Fruit fly (Drosophila melanogaster) whole organism, embryonic: ENCODE results near the gene pr.

Experiments used
- Bgb ChIP-seq: fragments of 200-800 bp; sonication (Bioruptor generic); IDR thresholded peaks from 2 replicates; pipeline ENCODE4 v1.3.6; 2022; ENCODE audit warnings: missing biosample characterization, missing genetic modification characterization; ENCODE audit not compliant: partially characterized antibody
- CG10274 ChIP-seq: fragments of 200-800 bp; sonication (Bioruptor generic); optimal IDR thresholded peaks from 3 replicates; lab custom pipeline; 2017; ENCODE audit warnings: missing biosample characterization, mild to moderate bottlenecking, missing genetic modification characterization
- CG11504 ChIP-seq: fragments of 200-800 bp; sonication (Bioruptor generic); optimal IDR thresholded peaks from 3 replicates; lab custom pipeline; 2019; ENCODE audit warnings: missing biosample characterization, mild to moderate bottlenecking, missing genetic modification characterization, moderate library complexity
- CG12104 ChIP-seq: fragments of 200-800 bp; sonication (Bioruptor generic); optimal IDR thresholded peaks from 3 replicates; lab custom pipeline; 2016; ENCODE audit warnings: missing biosample characterization, missing genetic modification characterization
- CG12299 ChIP-seq: fragments of 200-800 bp; sonication (Bioruptor generic); optimal IDR thresholded peaks from 2 replicates; lab custom pipeline; 2018; ENCODE audit warnings: missing biosample characterization, mild to moderate bottlenecking, missing genetic modification characterization
- CG13296 ChIP-seq: fragments of 200-800 bp; sonication (Bioruptor generic); optimal IDR thresholded peaks from 3 replicates; lab custom pipeline; 2018; ENCODE audit warnings: missing biosample characterization, mild to moderate bottlenecking, missing genetic modification characterization
- CG13424 ChIP-seq: fragments of 200-800 bp; sonication (Bioruptor generic); optimal IDR thresholded peaks from 2 replicates; lab custom pipeline; 2019; ENCODE audit warnings: missing biosample characterization, mild to moderate bottlenecking, missing genetic modification characterization, moderate library complexity
- CG15601 ChIP-seq: fragments of 200-800 bp; sonication (Bioruptor generic); optimal IDR thresholded peaks from 3 replicates; lab custom pipeline; 2019; ENCODE audit warnings: missing biosample characterization, mild to moderate bottlenecking, missing genetic modification characterization, moderate library complexity
- CG16813 ChIP-seq: fragments of 200-800 bp; sonication (Bioruptor generic); IDR thresholded peaks from 3 replicates; pipeline ENCODE4 v1.3.6; 2022; ENCODE audit warnings: missing biosample characterization, missing genetic modification characterization; ENCODE audit not compliant: partially characterized antibody
- CG17359 ChIP-seq: fragments of 200-800 bp; sonication (Bioruptor generic); optimal IDR thresholded peaks from 3 replicates; lab custom pipeline; 2018; ENCODE audit warnings: missing biosample characterization, mild to moderate bottlenecking, missing genetic modification characterization, moderate library complexity
- CG2129 ChIP-seq: fragments of 200-800 bp; sonication (Bioruptor generic); IDR thresholded peaks from 2 replicates; pipeline ENCODE4 v1.3.6; 2022; ENCODE audit warnings: missing biosample characterization, missing genetic modification characterization; ENCODE audit not compliant: partially characterized antibody
- CG3163 ChIP-seq: fragments of 200-800 bp; sonication (Bioruptor generic); optimal IDR thresholded peaks from 3 replicates; lab custom pipeline; 2016; ENCODE audit warnings: missing biosample characterization, missing genetic modification characterization
- CG34376 ChIP-seq: fragments of 200-800 bp; sonication (Bioruptor generic); optimal IDR thresholded peaks from 2 replicates; lab custom pipeline; 2018; ENCODE audit warnings: missing biosample characterization, mild to moderate bottlenecking, missing genetic modification characterization
- CG3726 ChIP-seq: fragments of 200-800 bp; sonication (Bioruptor generic); IDR thresholded peaks from 3 replicates; pipeline ENCODE4, ENCODE4 v1.3.6; 2022; ENCODE audit warnings: missing biosample characterization, missing genetic modification characterization
- CG3847 ChIP-seq: fragments of 200-800 bp; sonication (Bioruptor generic); IDR thresholded peaks from 2 replicates; pipeline ENCODE4 v1.3.6; 2022; ENCODE audit warnings: missing biosample characterization, missing genetic modification characterization
- CG5180 ChIP-seq: fragments of 200-800 bp; sonication (Bioruptor generic); optimal IDR thresholded peaks from 3 replicates; lab custom pipeline; 2017; ENCODE audit warnings: missing biosample characterization, missing genetic modification characterization, mild to moderate bottlenecking, moderate library complexity, missing genetic modification reagents
- CG6854 ChIP-seq: fragments of 200-800 bp; sonication (Bioruptor generic); optimal IDR thresholded peaks from 3 replicates; lab custom pipeline; 2017; ENCODE audit warnings: missing biosample characterization, mild to moderate bottlenecking, missing genetic modification characterization
- Camta ChIP-seq: fragments of 200-800 bp; sonication (Bioruptor generic); optimal IDR thresholded peaks from 2 replicates; lab custom pipeline; 2016; ENCODE audit warnings: missing biosample characterization, missing genetic modification characterization
- D19B ChIP-seq: fragments of 200-800 bp; sonication (Bioruptor generic); optimal IDR thresholded peaks from 2 replicates; lab custom pipeline; 2017; ENCODE audit warnings: missing biosample characterization, mild to moderate bottlenecking, missing genetic modification characterization
- Dll ChIP-seq: fragments of 200-800 bp; sonication (Bioruptor generic); IDR thresholded peaks from 4 replicates; pipeline ENCODE4 v1.3.6; 2022; ENCODE audit warnings: missing biosample characterization, missing genetic modification characterization; ENCODE audit not compliant: partially characterized antibody
- E2f2 ChIP-seq: fragments of 200-800 bp; sonication (Bioruptor generic); IDR thresholded peaks from 2 replicates; pipeline ENCODE4 v1.3.6; 2022; ENCODE audit warnings: missing biosample characterization, missing genetic modification characterization
- Ets65A ChIP-seq: fragments of 200-800 bp; sonication (Bioruptor generic); peaks from one replicate; lab custom pipeline; 2016; ENCODE audit warnings: missing biosample characterization, missing genetic modification characterization
- HHEX ChIP-seq: fragments of 200-800 bp; sonication (Bioruptor generic); optimal IDR thresholded peaks from 3 replicates; lab custom pipeline; 2017; ENCODE audit warnings: missing biosample characterization, mild to moderate bottlenecking, missing genetic modification characterization, missing genetic modification reagents
- HLH3B ChIP-seq: fragments of 200-800 bp; sonication (Bioruptor generic); IDR thresholded peaks from 2 replicates; pipeline ENCODE4 v1.3.6; 2022; ENCODE audit warnings: missing biosample characterization, missing genetic modification characterization
- HLH54F ChIP-seq: fragments of 200-800 bp; sonication (Bioruptor generic); optimal IDR thresholded peaks from 3 replicates; lab custom pipeline; 2016; ENCODE audit warnings: missing biosample characterization, missing genetic modification characterization
- Hr51 ChIP-seq, 2 experiments: fragments of 200-800 bp; sonication (Bioruptor generic); optimal IDR thresholded peaks; 2 replicates in 1 of 2; 3 replicates in 1 of 2; lab custom pipeline; 2016 to 2018; ENCODE audit warnings: missing biosample characterization in 2 of 2, missing genetic modification characterization in 2 of 2, mild to moderate bottlenecking in 1 of 2, moderate library complexity in 1 of 2
- Sin3A ChIP-seq: fragments of >200 bp; optimal IDR thresholded peaks from 2 replicates; lab custom pipeline; 2018
- amos ChIP-seq: fragments of 200-800 bp; sonication (Bioruptor generic); IDR thresholded peaks from 2 replicates; pipeline ENCODE4 v1.3.6; 2022; ENCODE audit warnings: missing biosample characterization, missing genetic modification characterization; ENCODE audit not compliant: partially characterized antibody
- cg ChIP-seq: fragments of 200-800 bp; sonication (Bioruptor generic); optimal IDR thresholded peaks from 3 replicates; lab custom pipeline; 2019; ENCODE audit warnings: missing biosample characterization, mild to moderate bottlenecking, missing genetic modification characterization, moderate library complexity
- chm ChIP-seq: fragments of 200-800 bp; sonication (Bioruptor generic); IDR thresholded peaks from 2 replicates; pipeline ENCODE4 v1.3.6; 2022; ENCODE audit warnings: missing biosample characterization, missing genetic modification characterization
- crc ChIP-seq: fragments of 200-800 bp; sonication (Bioruptor generic); optimal IDR thresholded peaks from 2 replicates; lab custom pipeline; 2016; ENCODE audit warnings: missing biosample characterization, missing genetic modification characterization
- dmrt99B ChIP-seq: fragments of 200-800 bp; sonication (Bioruptor generic); optimal IDR thresholded peaks from 2 replicates; lab custom pipeline; 2018; ENCODE audit warnings: missing biosample characterization, mild to moderate bottlenecking, missing genetic modification characterization, moderate library complexity
- ems ChIP-seq: fragments of 200-800 bp; sonication (Bioruptor generic); optimal IDR thresholded peaks from 3 replicates; lab custom pipeline; 2016; ENCODE audit warnings: missing biosample characterization, missing genetic modification characterization
- eve ChIP-seq, 2 experiments: fragments of >200 bp; optimal IDR thresholded peaks; 2 replicates each; lab custom pipeline; 2017; ENCODE audit warnings: missing biosample characterization in 2 of 2, missing genetic modification characterization in 2 of 2
- exex ChIP-seq: fragments of 200-800 bp; sonication (Bioruptor generic); optimal IDR thresholded peaks from 4 replicates; lab custom pipeline; 2018; ENCODE audit warnings: missing biosample characterization, mild to moderate bottlenecking, missing genetic modification characterization, moderate library complexity
- ind ChIP-seq: fragments of 200-800 bp; sonication (Bioruptor generic); optimal IDR thresholded peaks from 3 replicates; lab custom pipeline; 2016; ENCODE audit warnings: missing biosample characterization, missing genetic modification characterization
- lov ChIP-seq, 2 experiments: fragments of 200-800 bp in 1 of 2; fragments of >200 bp in 1 of 2; sonication (Bioruptor generic) in 1 of 2; IDR thresholded peaks in 1 of 2; optimal IDR thresholded peaks in 1 of 2; 2 replicates in 1 of 2; 3 replicates in 1 of 2; pipeline versions ENCODE4 v1.3.6 to Lab custom; 2017 to 2022; ENCODE audit warnings: missing biosample characterization in 1 of 2, missing genetic modification characterization in 1 of 2
- onecut ChIP-seq: fragments of 200-800 bp; sonication (Bioruptor generic); IDR thresholded peaks from 2 replicates; pipeline ENCODE4 v1.3.6; 2022; ENCODE audit warnings: missing biosample characterization, missing genetic modification characterization
- row ChIP-seq: fragments of 200-800 bp; sonication (Bioruptor generic); IDR thresholded peaks from 3 replicates; pipeline ENCODE4 v1.3.6; 2022; ENCODE audit warnings: missing biosample characterization, missing genetic modification characterization
- sens ChIP-seq: fragments of 200-800 bp; sonication (Bioruptor generic); peaks from one replicate; lab custom pipeline; 2016; ENCODE audit warnings: missing biosample characterization, missing genetic modification characterization
- sisA ChIP-seq: fragments of 200-800 bp; sonication (Bioruptor generic); IDR thresholded peaks from 2 replicates; pipeline ENCODE4 v1.3.6; 2022; ENCODE audit warnings: missing biosample characterization, missing genetic modification characterization
- slbo ChIP-seq: fragments of 200-800 bp; sonication (Bioruptor generic); IDR thresholded peaks from 2 replicates; pipeline ENCODE4 v1.3.6; 2022; ENCODE audit warnings: missing biosample characterization, missing genetic modification characterization
- tap ChIP-seq: fragments of 200-800 bp; optimal IDR thresholded peaks from 3 replicates; lab custom pipeline; 2019; ENCODE audit warnings: missing biosample characterization, mild to moderate bottlenecking, missing genetic modification characterization, moderate library complexity
- tin ChIP-seq: fragments of 200-800 bp; sonication (Bioruptor generic); optimal IDR thresholded peaks from 3 replicates; lab custom pipeline; 2016; ENCODE audit warnings: missing biosample characterization, missing genetic modification characterization
- vfl ChIP-seq: fragments of 200-800 bp; sonication (Bioruptor generic); optimal IDR thresholded peaks from 2 replicates; lab custom pipeline; 2016; ENCODE audit warnings: missing biosample characterization, missing genetic modification characterization

The pr gene

DNA sequence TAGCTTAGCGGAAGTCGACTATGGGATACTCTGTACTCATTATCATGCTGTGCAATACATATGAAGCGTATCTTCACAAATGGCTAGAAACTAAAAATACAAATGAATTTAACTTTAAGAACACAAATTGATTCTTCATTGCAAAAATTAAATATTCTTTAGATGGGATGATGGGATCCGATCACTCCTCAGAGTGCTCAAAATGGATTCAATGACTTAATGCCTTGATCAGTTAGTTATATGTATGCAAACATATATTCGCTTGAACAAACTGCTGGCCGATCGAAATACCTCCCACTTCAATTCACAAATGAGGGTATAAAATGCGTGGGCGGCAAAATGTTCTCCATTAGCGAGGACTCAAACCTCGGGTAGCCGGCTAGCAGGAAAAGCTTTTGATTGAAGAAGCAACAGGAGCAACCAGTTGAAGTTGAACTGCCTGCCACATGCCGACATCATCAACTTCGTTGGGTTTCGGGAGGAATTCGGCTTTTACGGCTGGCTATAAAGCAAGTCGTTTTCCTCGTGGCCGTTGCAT lies 47.8 kb downstream of the pr start, which contains the start of gene sNPF (continued):
- TF ChIP-seq tap (no peak), Hr51 (GFP tag; optimal IDR thresholded peaks at IDR 0.05; lab: Kevin White, UChicago) (peak in 1 of 2 experiments; percentile 67), tin (GFP tag; lab: Kevin White, UChicago) (peak; percentile 29), onecut (GFP tag; lab: Robert Waterston, UW) (no peak), eve (GFP tag; optimal IDR thresholded peaks at IDR 0.05; lab: Kevin White, UChicago) (peak in 1 of 2 experiments; percentile 80), dmrt99B (no peak), CG10274 (GFP tag; lab: Kevin White, UChicago) (no peak), vfl (GFP tag; lab: Kevin White, UChicago) (no peak), ind (GFP tag; lab: Kevin White, UChicago) (peak; percentile 47), HHEX (GFP tag; lab: Kevin White, UChicago) (peak; percentile 24), Camta (peak; percentile 24), CG34376 (GFP tag; lab: Kevin White, UChicago) (peak; percentile 28), sisA (GFP tag; lab: Robert Waterston, UW) (no peak), Sin3A (lab: Kevin White, UChicago) (no peak), CG17359 (tag; lab: Kevin White, UChicago) (no peak), slbo (GFP tag; lab: Robert Waterston, UW) (peak; percentile 75), CG3163 (GFP tag; lab: Kevin White, UChicago) (peak; percentile 13), CG3847 (GFP tag; lab: Robert Waterston, UW) (0 out of 2 replicates have a peak, but pooled peaks have one; percentile 33), CG13296 (GFP tag; lab: Kevin White, UChicago) (peak; percentile 32), CG11504 (peak; percentile 38), ems (GFP tag; lab: Kevin White, UChicago) (peak; percentile 40), CG2129 (GFP tag; lab: Robert Waterston, UW) (no peak), E2f2 (GFP tag; lab: Robert Waterston, UW) (no peak; the same call in 1 of the 2 replicates)
- TF ChIP-seq, all 482 proteins: peak for 150

DNA sequence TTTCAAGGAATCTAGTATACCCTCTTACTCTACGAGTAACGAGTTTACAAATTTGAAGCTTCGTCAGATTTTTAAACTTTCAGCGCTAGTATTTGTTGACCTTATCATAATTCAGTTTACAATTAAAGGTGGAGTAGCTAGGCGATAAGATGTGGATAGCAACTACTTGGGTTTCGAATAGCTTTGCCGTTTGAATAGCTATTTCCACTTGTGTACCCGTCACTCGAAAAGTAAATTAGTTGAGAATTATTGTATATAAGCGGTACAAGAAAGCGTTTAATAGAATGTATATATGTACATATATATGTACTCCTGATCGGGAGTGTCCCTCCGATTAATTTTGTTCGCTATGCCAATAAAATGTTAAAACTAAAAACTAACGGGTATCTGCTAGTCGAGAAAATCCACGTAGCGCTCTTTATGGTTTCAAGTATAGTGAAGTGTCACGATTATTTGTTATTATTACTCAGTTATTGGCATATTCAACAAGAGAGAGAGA lies 48.9 kb downstream of the pr start:
- TF ChIP-seq exex (tag; lab: Kevin White, UChicago) = peak; percentile 51
- TF ChIP-seq row (GFP tag; lab: Robert Waterston, UW) = peak; percentile 72
- no peak for TF ChIP-seq Dll (GFP tag; lab: Robert Waterston, UW)
- peak; percentile 44 for TF ChIP-seq sens
- peak; percentile 86 for TF ChIP-seq D19B
- no peak for TF ChIP-seq CG12299
- peak; percentile 67 for TF ChIP-seq Ets65A

DNA sequence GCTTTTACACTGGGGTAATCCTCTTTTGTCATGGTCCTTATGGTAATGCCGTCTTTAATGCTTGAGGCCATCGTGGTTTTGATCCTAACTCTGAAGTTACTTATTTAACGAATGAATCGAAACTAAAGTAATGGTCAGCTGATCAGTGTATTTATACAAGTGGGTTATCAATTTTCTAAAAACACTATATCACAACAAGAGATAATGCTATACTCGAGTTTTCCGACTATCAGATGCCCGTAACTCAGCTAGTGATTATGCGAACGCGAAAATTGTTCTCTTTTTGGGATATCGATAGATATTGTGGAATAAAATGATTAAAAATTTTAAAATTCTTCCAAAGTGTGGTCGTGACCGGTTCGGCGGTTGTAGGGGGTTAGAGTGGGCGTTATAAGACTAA lies 49.5 kb downstream of the pr start, which contains the start of gene AANATL3:
TSS of gene AANATL3 (minus strand) at position 101 of the 400 bp plus-strand sequence.
- TF ChIP-seq CG6854 (GFP tag; lab: Kevin White, UChicago) = no peak

DNA sequence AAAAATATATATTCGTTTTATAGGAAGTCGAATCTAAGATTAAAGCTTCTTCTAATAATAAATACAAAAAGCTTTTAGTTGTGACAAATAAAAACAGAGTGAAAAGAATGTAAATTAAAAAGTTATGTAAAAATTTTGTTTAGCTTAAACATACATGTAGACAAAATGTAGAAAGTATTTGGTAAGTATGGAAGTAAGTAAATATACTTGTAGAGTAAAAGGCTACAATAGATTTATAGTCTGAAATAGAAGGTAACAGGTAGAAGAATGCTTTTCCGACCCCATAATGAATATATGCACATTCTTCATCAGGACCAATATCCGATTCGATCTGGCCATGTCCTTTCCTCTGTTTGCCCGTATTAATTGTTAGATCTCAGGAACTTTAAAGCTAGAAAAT lies 50.9 kb downstream of the pr start:
- TF ChIP-seq amos (GFP tag; lab: Robert Waterston, UW) (peak; percentile 46; the same call in 1 of the 2 replicates), CG13424 (tag; lab: Kevin White, UChicago) (no peak), CG15601 (tag; lab: Kevin White, UChicago) (peak; percentile 78), chm (GFP tag; lab: Robert Waterston, UW) (no peak), CG3163 (GFP tag; lab: Kevin White, UChicago) (no peak), HLH54F (GFP tag; lab: Kevin White, UChicago) (no peak), CG16813 (peak; percentile 38; the same call in 1 of the 3 replicates), CG12104 (no peak), cg (GFP tag; lab: Kevin White, UChicago) (no peak), HLH3B (GFP tag; lab: Robert Waterston, UW) (no peak), CG3726 (GFP tag; lab: Robert Waterston, UW) (no peak), CG5180 (GFP tag; lab: Kevin White, UChicago) (no peak), Bgb (GFP tag; lab: Robert Waterston, UW) (peak; percentile 60; the same call in 1 of the 2 replicates), crc (GFP tag; lab: Kevin White, UChicago) (no peak), lov (optimal IDR thresholded peaks at IDR 0.05; lab: Kevin White, UChicago) (no peak), lov (GFP tag; IDR thresholded peaks at IDR 0.05; lab: Robert Waterston, UW) (no peak)
